Fruit fly (Drosophila melanogaster) whole organism, wandering third instar larva: ENCODE data around the gene PNUTS.

ENCODE experiments used
- dl ChIP-seq, 2 experiments: fragments of 175-275, 200-275 bp in 1 of 2; fragments of 200-275 bp in 1 of 2; sonication (Bioruptor generic); optimal IDR thresholded peaks; lab custom pipeline; 2018; ENCODE audit warnings: mild to moderate bottlenecking in 2 of 2, missing biosample characterization in 2 of 2, missing genetic modification characterization in 2 of 2, moderate library complexity in 2 of 2; ENCODE audit not compliant: partially characterized antibody in 2 of 2, insufficient read depth in 1 of 2
- dsf ChIP-seq: sonication (Bioruptor generic); optimal IDR thresholded peaks from 2 replicates; lab custom pipeline; 2016; ENCODE audit warnings: missing biosample characterization, missing genetic modification characterization, borderline replicate concordance
- lola ChIP-seq: fragments of >200 bp; optimal IDR thresholded peaks from 2 replicates; lab custom pipeline; 2017; ENCODE audit warnings: missing biosample characterization, missing genetic modification characterization
- pan ChIP-seq: fragments of >200 bp; optimal IDR thresholded peaks from 2 replicates; lab custom pipeline; 2017
- sv ChIP-seq: fragments of 200-800 bp; sonication (Bioruptor generic); optimal IDR thresholded peaks from 3 replicates; lab custom pipeline; 2016; ENCODE audit warnings: missing biosample characterization, missing genetic modification characterization

- TF ChIP-seq lola = no peak
- TF ChIP-seq pan (lab: Kevin White, UChicago) = no peak
- TF ChIP-seq dsf = no peak
- TF ChIP-seq dl (GFP tag; optimal IDR thresholded peaks at IDR 0.05; lab: Kevin White, UChicago; ENCODE audit: insufficient read depth in 1 of 2, partially characterized antibody in 2 of 2) = no peak
- TF ChIP-seq sv (GFP tag; lab: Kevin White, UChicago) = no peak
Measured at dm6 chr2L:869497-870040, 696 bp upstream of the PNUTS start, which contains the start of gene dbe.
